Worm (Caenorhabditis elegans) whole organism, young adult: ENCODE measurements around the gene Y22D7AR.3.

ENCODE experiments used
- C17E4.6 ChIP-seq: fragments of 200-800 bp; sonication (Bioruptor generic); IDR thresholded peaks from 2 replicates; pipeline ENCODE4 v1.3.6; 2022; ENCODE audit warnings: missing genetic modification reagents, missing genetic modification characterization, missing compliant biosample characterization
- D2030.7 ChIP-seq: fragments of 200-800 bp; sonication (Bioruptor generic); IDR thresholded peaks from 2 replicates; pipeline ENCODE4 v1.3.6; 2022; ENCODE audit warnings: missing genetic modification reagents, missing genetic modification characterization, missing compliant biosample characterization
- F10E7.11 ChIP-seq: sonication (generic microtip); optimal IDR thresholded peaks from 2 replicates; lab custom pipeline; 2017; ENCODE audit warnings: mild to moderate bottlenecking, missing genetic modification characterization, moderate library complexity, missing compliant biosample characterization
- F22D6.2 ChIP-seq: sonication (generic microtip); optimal IDR thresholded peaks from 2 replicates; lab custom pipeline; 2016; ENCODE audit warnings: mild to moderate bottlenecking, missing genetic modification characterization, missing compliant biosample characterization
- F23B12.7 ChIP-seq: sonication (generic microtip); optimal IDR thresholded peaks from 2 replicates; lab custom pipeline; 2017; ENCODE audit warnings: missing genetic modification characterization, mild to moderate bottlenecking, missing compliant biosample characterization, antibody characterized with exemption, moderate library complexity; ENCODE audit not compliant: insufficient read depth
- K11D2.4 ChIP-seq: fragments of 200-800 bp; sonication (Bioruptor generic); IDR thresholded peaks from 2 replicates; pipeline ENCODE4 v1.3.6; 2022; ENCODE audit warnings: missing genetic modification reagents, missing genetic modification characterization, missing compliant biosample characterization
- T26A5.8 ChIP-seq: sonication (generic microtip); optimal IDR thresholded peaks from 2 replicates; lab custom pipeline; 2016; ENCODE audit warnings: missing genetic modification characterization, missing compliant biosample characterization
- akir-1 ChIP-seq: fragments of 200-800 bp; sonication (Bioruptor generic); optimal IDR thresholded peaks from 2 replicates; lab custom pipeline; 2018; ENCODE audit warnings: mild to moderate bottlenecking, missing genetic modification characterization, moderate library complexity, missing compliant biosample characterization
- aptf-2 ChIP-seq: fragments of 200-800 bp; sonication (Bioruptor generic); conservative IDR thresholded peaks from 2 replicates; pipeline ENCODE4 v1.3.6; 2022; ENCODE audit warnings: missing genetic modification reagents, missing genetic modification characterization, missing compliant biosample characterization
- attf-3 ChIP-seq: fragments of 200-800 bp; sonication (Bioruptor generic); conservative IDR thresholded peaks from 2 replicates; pipeline ENCODE4 v1.3.6; 2022; ENCODE audit warnings: missing genetic modification reagents, missing genetic modification characterization, missing compliant biosample characterization
- attf-5 ChIP-seq: fragments of 200-800 bp; sonication (Bioruptor generic); optimal IDR thresholded peaks from 2 replicates; lab custom pipeline; 2018; ENCODE audit warnings: mild to moderate bottlenecking, missing genetic modification characterization, missing compliant biosample characterization
- bed-1 ChIP-seq: fragments of 200-800 bp; sonication (Bioruptor generic); IDR thresholded peaks from 2 replicates; pipeline ENCODE4 v1.3.6; 2022; ENCODE audit warnings: missing genetic modification reagents, missing genetic modification characterization, missing compliant biosample characterization
- ccch-3 ChIP-seq: fragments of 200-800 bp; sonication (Bioruptor generic); optimal IDR thresholded peaks from 2 replicates; lab custom pipeline; 2018; ENCODE audit warnings: mild to moderate bottlenecking, missing genetic modification characterization, missing compliant biosample characterization
- cebp-2 ChIP-seq: fragments of 200-800 bp; sonication (Bioruptor generic); IDR thresholded peaks from 2 replicates; pipeline ENCODE4 v1.3.6; 2022; ENCODE audit warnings: missing genetic modification characterization, missing compliant biosample characterization
- ceh-58 ChIP-seq: fragments of 200-800 bp; sonication (Bioruptor generic); IDR thresholded peaks from 2 replicates; pipeline ENCODE4 v1.3.6; 2022; ENCODE audit warnings: missing genetic modification characterization, missing compliant biosample characterization
- ceh-79 ChIP-seq: sonication (generic microtip); optimal IDR thresholded peaks from 2 replicates; lab custom pipeline; 2017; ENCODE audit warnings: mild to moderate bottlenecking, missing genetic modification characterization, missing compliant biosample characterization
- chd-7 ChIP-seq: sonication (generic microtip); optimal IDR thresholded peaks from 2 replicates; lab custom pipeline; 2016; ENCODE audit warnings: mild to moderate bottlenecking, missing genetic modification characterization, moderate library complexity, missing compliant biosample characterization
- die-1 ChIP-seq: sonication (generic microtip); optimal IDR thresholded peaks from 2 replicates; lab custom pipeline; 2016; ENCODE audit warnings: missing genotype, mild to moderate bottlenecking, missing genetic modification characterization, missing compliant biosample characterization
- dpff-1 ChIP-seq: sonication (generic microtip); optimal IDR thresholded peaks from 2 replicates; lab custom pipeline; 2017; ENCODE audit warnings: mild to moderate bottlenecking, missing genetic modification characterization, missing compliant biosample characterization
- dpl-1 ChIP-seq: fragments of 150-350 bp; optimal IDR thresholded peaks from 2 replicates; lab custom pipeline; 2014; ENCODE audit warnings: missing biosample characterization, missing genetic modification reagents, missing genetic modification characterization
- egrh-3 ChIP-seq: fragments of 200-800 bp; sonication (Bioruptor generic); IDR thresholded peaks from 2 replicates; pipeline ENCODE4 v1.3.6; 2022; ENCODE audit warnings: missing genetic modification reagents, missing genetic modification characterization, missing compliant biosample characterization
- ets-4 ChIP-seq: fragments of 200-800 bp; sonication (Bioruptor generic); optimal IDR thresholded peaks from 2 replicates; lab custom pipeline; 2018; ENCODE audit warnings: mild to moderate bottlenecking, missing genetic modification characterization, missing compliant biosample characterization
- fkh-3 ChIP-seq: sonication (generic microtip); optimal IDR thresholded peaks from 2 replicates; lab custom pipeline; 2016; ENCODE audit warnings: mild to moderate bottlenecking, missing genetic modification characterization, missing compliant biosample characterization
- gei-17 ChIP-seq: fragments of 200-800 bp; sonication (Bioruptor generic); optimal IDR thresholded peaks from 2 replicates; lab custom pipeline; 2018; ENCODE audit warnings: mild to moderate bottlenecking, missing genetic modification characterization, missing compliant biosample characterization
- hlh-12 ChIP-seq: sonication (generic microtip); optimal IDR thresholded peaks from 2 replicates; lab custom pipeline; 2016; ENCODE audit warnings: missing genetic modification characterization, missing compliant biosample characterization
- hlh-26 ChIP-seq: fragments of 200-800 bp; sonication (Bioruptor generic); conservative IDR thresholded peaks from 2 replicates; pipeline ENCODE4 v1.3.6; 2022; ENCODE audit warnings: missing genetic modification reagents, missing genetic modification characterization, missing compliant biosample characterization
- hsf-1 ChIP-seq: fragments of 200-800 bp; sonication (Bioruptor generic); IDR thresholded peaks from 2 replicates; pipeline ENCODE4 v1.3.6; 2022; ENCODE audit warnings: missing genetic modification reagents, missing genetic modification characterization, missing compliant biosample characterization
- lag-1 ChIP-seq: fragments of 200-800 bp; sonication (Bioruptor generic); IDR thresholded peaks from 2 replicates; pipeline ENCODE4 v1.3.6; 2022; ENCODE audit warnings: missing genetic modification reagents, missing genetic modification characterization, missing compliant biosample characterization
- let-607 ChIP-seq, 2 experiments: fragments of 200-800 bp in 1 of 2; sonication (Bioruptor generic) in 1 of 2; sonication (generic microtip) in 1 of 2; optimal IDR thresholded peaks; 2 replicates each; lab custom pipeline; 2016 to 2018; ENCODE audit warnings: mild to moderate bottlenecking in 2 of 2, missing compliant biosample characterization in 2 of 2, missing genetic modification characterization in 2 of 2, moderate library complexity in 2 of 2, missing genotype in 1 of 2
- lin-26 ChIP-seq: fragments of 200-800 bp; sonication (Bioruptor generic); IDR thresholded peaks from 2 replicates; pipeline ENCODE4 v1.3.6; 2022; ENCODE audit warnings: missing genetic modification reagents, missing genetic modification characterization, missing compliant biosample characterization
- lin-35 ChIP-seq, 3 experiments: fragments of 150-350 bp in 2 of 3; sonication (generic microtip) in 1 of 3; optimal IDR thresholded peaks; 2 replicates each; lab custom pipeline; 2014 to 2018; ENCODE audit warnings: missing biosample characterization in 3 of 3, missing genetic modification characterization in 3 of 3, missing genetic modification reagents in 3 of 3
- lir-1 ChIP-seq: fragments of 200-800 bp; sonication (Bioruptor generic); conservative IDR thresholded peaks from 2 replicates; pipeline ENCODE4 v1.3.6; 2022; ENCODE audit warnings: missing genetic modification reagents, missing genetic modification characterization, missing compliant biosample characterization
- mcd-1 ChIP-seq: fragments of 200-800 bp; sonication (Bioruptor generic); IDR thresholded peaks from 2 replicates; pipeline ENCODE4 v1.3.6; 2022; ENCODE audit warnings: missing genetic modification reagents, missing genetic modification characterization, missing compliant biosample characterization
- mxl-1 ChIP-seq: sonication (generic microtip); optimal IDR thresholded peaks from 2 replicates; lab custom pipeline; 2016; ENCODE audit warnings: missing genetic modification characterization, missing compliant biosample characterization
- nfya-1 ChIP-seq: sonication (generic microtip); optimal IDR thresholded peaks from 2 replicates; lab custom pipeline; 2017; ENCODE audit warnings: antibody characterized with exemption, missing compliant biosample characterization, missing genetic modification characterization, borderline replicate concordance; ENCODE audit not compliant: insufficient read depth
- nfyb-1 ChIP-seq: fragments of 200-800 bp; sonication (Bioruptor generic); IDR thresholded peaks from 2 replicates; pipeline ENCODE4 v1.3.6; 2022; ENCODE audit warnings: missing genetic modification reagents, missing genetic modification characterization, missing compliant biosample characterization
- nhr-179 ChIP-seq: sonication (generic microtip); optimal IDR thresholded peaks from 2 replicates; lab custom pipeline; 2016; ENCODE audit warnings: mild to moderate bottlenecking, missing genetic modification characterization, missing compliant biosample characterization
- rcor-1 ChIP-seq: fragments of 200-800 bp; sonication (Bioruptor generic); IDR thresholded peaks from 2 replicates; pipeline ENCODE4 v1.3.6; 2022; ENCODE audit warnings: missing genetic modification reagents, missing genetic modification characterization, missing compliant biosample characterization
- rpc-1 ChIP-seq, 2 experiments: fragments of 150-350 bp in 1 of 2; sonication (generic microtip) in 1 of 2; optimal IDR thresholded peaks; 2 replicates each; lab custom pipeline; 2014 to 2018; ENCODE audit warnings: missing biosample characterization in 1 of 2, missing genetic modification characterization in 1 of 2, missing genetic modification reagents in 1 of 2, missing genotype in 1 of 2
- snpc-1.1 ChIP-seq: sonication (generic microtip); optimal IDR thresholded peaks from 2 replicates; lab custom pipeline; 2017; ENCODE audit warnings: missing genetic modification characterization, mild to moderate bottlenecking, missing compliant biosample characterization, antibody characterized with exemption, moderate library complexity, missing genotype, missing genetic modification reagents; ENCODE audit not compliant: insufficient read depth
- snpc-3.4 ChIP-seq: sonication (generic microtip); optimal IDR thresholded peaks from 2 replicates; lab custom pipeline; 2017; ENCODE audit warnings: missing genetic modification characterization, mild to moderate bottlenecking, missing compliant biosample characterization, antibody characterized with exemption, moderate library complexity, missing genotype, missing genetic modification reagents
- tbx-9 ChIP-seq: sonication (generic microtip); optimal IDR thresholded peaks from 2 replicates; lab custom pipeline; 2016; ENCODE audit warnings: borderline replicate concordance, missing genetic modification characterization, inconsistent platforms, missing compliant biosample characterization
- zfh-2 ChIP-seq: fragments of 200-800 bp; sonication (Bioruptor generic); conservative IDR thresholded peaks from 2 replicates; pipeline ENCODE4 v1.3.6; 2022; ENCODE audit warnings: missing genetic modification reagents, missing genetic modification characterization, missing compliant biosample characterization
- zim-3 ChIP-seq: sonication (generic microtip); optimal IDR thresholded peaks from 2 replicates; lab custom pipeline; 2017; ENCODE audit warnings: mild to moderate bottlenecking, missing genetic modification characterization, moderate library complexity, missing compliant biosample characterization
- ztf-25 ChIP-seq: fragments of 200-800 bp; sonication (Bioruptor generic); IDR thresholded peaks from 2 replicates; pipeline ENCODE4 v1.3.6; 2022; ENCODE audit warnings: missing genetic modification reagents, missing genetic modification characterization, missing compliant biosample characterization
- ztf-26 ChIP-seq: sonication (generic microtip); optimal IDR thresholded peaks from 2 replicates; lab custom pipeline; 2017; ENCODE audit warnings: missing genetic modification characterization, missing compliant biosample characterization
- ztf-28 ChIP-seq: fragments of 200-800 bp; sonication (Bioruptor generic); IDR thresholded peaks from 2 replicates; pipeline ENCODE4 v1.3.6; 2022; ENCODE audit warnings: missing genetic modification reagents, missing genetic modification characterization, missing compliant biosample characterization

The Y22D7AR.3 gene

ce11 chrIII:1625660-1626275 lies 39.9 kb downstream of the Y22D7AR.3 start (continued):
- TF ChIP-seq ceh-79 (tag; lab: Kevin White, UChicago) (peak; percentile 76), attf-5 (GFP tag; lab: Kevin White, UChicago) (peak; percentile 15), hsf-1 (peak; percentile 78), nhr-179 (tag; lab: Kevin White, UChicago) (no peak), F10E7.11 (tag; lab: Kevin White, UChicago) (peak; percentile 82), ceh-58 (GFP tag; lab: Robert Waterston, UW) (no peak), lin-26 (GFP tag; lab: Robert Waterston, UW) (peak; percentile 78), lir-1 (GFP tag; lab: Robert Waterston, UW) (no peak), ztf-25 (GFP tag; lab: Robert Waterston, UW) (peak; percentile 67; the same call in 1 of the 2 replicates), nfyb-1 (GFP tag; lab: Robert Waterston, UW) (peak; percentile 80), hlh-12 (tag; lab: Kevin White, UChicago) (no peak), nfya-1 (tag; lab: Kevin White, UChicago) (no peak), D2030.7 (GFP tag; lab: Robert Waterston, UW) (no peak), C17E4.6 (GFP tag; lab: Robert Waterston, UW) (no peak; the same call in 1 of the 2 replicates), dpl-1 (no peak), chd-7 (tag; lab: Kevin White, UChicago) (peak; percentile 85), hlh-26 (no peak), zim-3 (tag; lab: Kevin White, UChicago) (peak; percentile 47), dpff-1 (tag; lab: Kevin White, UChicago) (peak; percentile 56), die-1 (tag; lab: Kevin White, UChicago) (peak; percentile 41), rpc-1 (optimal IDR thresholded peaks at IDR 0.05; lab: Kevin White, UChicago) (no peak), rpc-1 (tag; optimal IDR thresholded peaks at IDR 0.05; lab: Kevin White, UChicago) (no peak), ets-4 (GFP tag; lab: Kevin White, UChicago) (no peak), gei-17 (GFP tag; lab: Kevin White, UChicago) (no peak), snpc-3.4 (no peak), lin-35 (GFP tag; optimal IDR thresholded peaks at IDR 0.05; lab: Kevin White, UChicago) (no peak), bed-1 (GFP tag; lab: Robert Waterston, UW) (0 out of 2 replicates have a peak, but pooled peaks have one; percentile 26), snpc-1.1 (no peak), cebp-2 (no peak), ccch-3 (GFP tag; lab: Kevin White, UChicago) (no peak), tbx-9 (peak; percentile 80), egrh-3 (peak; percentile 46; the same call in 1 of the 2 replicates), zfh-2 (no peak), mcd-1 (GFP tag; lab: Robert Waterston, UW) (peak; percentile 57), fkh-3 (tag; lab: Kevin White, UChicago) (peak; percentile 87), T26A5.8 (tag; lab: Kevin White, UChicago) (peak; percentile 54), let-607 (tag; optimal IDR thresholded peaks at IDR 0.05; lab: Kevin White, UChicago) (no peak), lag-1 (GFP tag; lab: Robert Waterston, UW) (no peak), F22D6.2 (tag; lab: Kevin White, UChicago) (no peak), K11D2.4 (GFP tag; lab: Robert Waterston, UW) (no peak), ztf-26 (tag; lab: Kevin White, UChicago) (peak; percentile 6), akir-1 (GFP tag; lab: Kevin White, UChicago) (no peak), ztf-28 (GFP tag; lab: Robert Waterston, UW) (no peak), rcor-1 (no peak), attf-3 (GFP tag; lab: Robert Waterston, UW) (no peak), mxl-1 (tag; lab: Kevin White, UChicago) (no peak), F23B12.7 (no peak), aptf-2 (GFP tag; lab: Robert Waterston, UW) (no peak)
